Worm (Caenorhabditis elegans) whole organism, L1 larva: ENCODE data around the gene C50H2.13.

Source experiments
- C04F5.9 ChIP-seq: sonication (generic microtip); optimal IDR thresholded peaks from 2 replicates; lab custom pipeline; 2016; ENCODE audit warnings: missing genetic modification characterization, missing compliant biosample characterization
- Y116A8C.19 ChIP-seq: sonication (generic microtip); optimal IDR thresholded peaks from 2 replicates; lab custom pipeline; 2016; ENCODE audit warnings: missing compliant biosample characterization, missing genetic modification characterization, borderline replicate concordance
- alr-1 ChIP-seq: fragments of 200-800 bp; sonication (Bioruptor generic); optimal IDR thresholded peaks from 2 replicates; lab custom pipeline; 2018; ENCODE audit warnings: borderline replicate concordance, mild to moderate bottlenecking, missing genetic modification characterization, missing compliant biosample characterization
- ceh-63 ChIP-seq: fragments of 200-800 bp; sonication (Bioruptor generic); optimal IDR thresholded peaks from 2 replicates; lab custom pipeline; 2018; ENCODE audit warnings: mild to moderate bottlenecking, missing genetic modification characterization, missing compliant biosample characterization
- ceh-8 ChIP-seq: fragments of 200-800 bp; sonication (Bioruptor generic); optimal IDR thresholded peaks from 2 replicates; lab custom pipeline; 2018; ENCODE audit warnings: mild to moderate bottlenecking, missing genetic modification characterization, moderate library complexity, missing compliant biosample characterization
- ceh-88 ChIP-seq: fragments of 200-800 bp; sonication (Bioruptor generic); IDR thresholded peaks from 2 replicates; pipeline ENCODE4 v1.3.6; 2022; ENCODE audit warnings: missing genetic modification characterization, missing compliant biosample characterization
- dpl-1 ChIP-seq, 3 experiments: fragments of 150-350 bp in 2 of 3; sonication (generic microtip) in 1 of 3; optimal IDR thresholded peaks; 2 replicates each; lab custom pipeline; 2014 to 2017; ENCODE audit warnings: missing biosample characterization in 3 of 3, missing genetic modification characterization in 3 of 3, missing genetic modification reagents in 3 of 3
- efl-3 ChIP-seq: fragments of 200-800 bp; sonication (Bioruptor generic); optimal IDR thresholded peaks from 2 replicates; lab custom pipeline; 2018; ENCODE audit warnings: mild to moderate bottlenecking, missing genetic modification characterization, missing compliant biosample characterization
- egl-27 ChIP-seq, 2 experiments: fragments of 150-350 bp in 1 of 2; sonication (generic microtip); optimal IDR thresholded peaks; 3 replicates each; lab custom pipeline; 2017 to 2018; ENCODE audit warnings: missing biosample characterization in 2 of 2, missing genetic modification characterization in 2 of 2, missing genetic modification reagents in 2 of 2
- fkh-10 ChIP-seq: sonication (generic microtip); optimal IDR thresholded peaks from 2 replicates; lab custom pipeline; 2017; ENCODE audit warnings: missing biosample characterization, missing genetic modification reagents, missing genetic modification characterization
- fkh-8 ChIP-seq: sonication (generic microtip); optimal IDR thresholded peaks from 2 replicates; lab custom pipeline; 2016; ENCODE audit warnings: mild to moderate bottlenecking, missing genetic modification characterization, missing compliant biosample characterization
- fos-1 ChIP-seq: fragments of 150-350 bp; optimal IDR thresholded peaks from 2 replicates; lab custom pipeline; 2014; ENCODE audit warnings: missing biosample characterization, missing genetic modification characterization
- grh-1 ChIP-seq: fragments of 200-800 bp; sonication (Bioruptor generic); IDR thresholded peaks from 2 replicates; pipeline ENCODE4 v1.3.6; 2022; ENCODE audit warnings: missing genetic modification reagents, missing genetic modification characterization, missing compliant biosample characterization
- jun-1 ChIP-seq: fragments of 150-350 bp; optimal IDR thresholded peaks from 2 replicates; lab custom pipeline; 2014; ENCODE audit warnings: missing biosample characterization, missing genetic modification reagents, missing genetic modification characterization
- lin-13 ChIP-seq: fragments of 150-350 bp; optimal IDR thresholded peaks from 2 replicates; lab custom pipeline; 2014; ENCODE audit warnings: missing biosample characterization, missing genetic modification reagents, missing genetic modification characterization
- lin-14 ChIP-seq: fragments of 200-800 bp; sonication (Bioruptor generic); optimal IDR thresholded peaks from 2 replicates; lab custom pipeline; 2018; ENCODE audit warnings: mild to moderate bottlenecking, missing genetic modification characterization, moderate library complexity, missing compliant biosample characterization
- lin-35 ChIP-seq, 2 experiments: fragments of 150-350 bp; optimal IDR thresholded peaks; 2 replicates each; lab custom pipeline; 2014; ENCODE audit warnings: missing biosample characterization in 2 of 2, missing genetic modification characterization in 2 of 2, missing genetic modification reagents in 2 of 2
- lir-3 ChIP-seq: sonication (generic microtip); optimal IDR thresholded peaks from 2 replicates; lab custom pipeline; 2016; ENCODE audit warnings: mild to moderate bottlenecking, missing genetic modification characterization, moderate library complexity, missing compliant biosample characterization; ENCODE audit not compliant: poor library complexity
- lsy-2 ChIP-seq, 2 experiments: fragments of 150-350 bp; optimal IDR thresholded peaks; 2 replicates each; lab custom pipeline; 2014; ENCODE audit warnings: missing biosample characterization in 2 of 2, missing genetic modification characterization in 2 of 2
- mab-9 ChIP-seq: fragments of 200-800 bp; sonication (Bioruptor generic); IDR thresholded peaks from 2 replicates; pipeline ENCODE4 v1.3.6; 2022; ENCODE audit warnings: missing genetic modification reagents, missing genetic modification characterization, missing compliant biosample characterization
- mdl-1 ChIP-seq, 2 experiments: fragments of 150-350 bp; optimal IDR thresholded peaks; 2 replicates each; lab custom pipeline; 2014 to 2017; ENCODE audit warnings: missing biosample characterization in 2 of 2, missing genetic modification characterization in 2 of 2, inconsistent platforms in 1 of 2
- nhr-11 ChIP-seq: fragments of 150-350 bp; optimal IDR thresholded peaks from 2 replicates; lab custom pipeline; 2014; ENCODE audit warnings: missing biosample characterization, missing genetic modification characterization
- nhr-12 ChIP-seq: sonication (generic microtip); optimal IDR thresholded peaks from 2 replicates; lab custom pipeline; 2017; ENCODE audit warnings: missing biosample characterization, missing genetic modification characterization
- nhr-19 ChIP-seq: fragments of 200-800 bp; sonication (Bioruptor generic); conservative IDR thresholded peaks from 2 replicates; pipeline ENCODE4 v1.3.6; 2022; ENCODE audit warnings: missing genetic modification characterization, missing compliant biosample characterization
- nhr-28 ChIP-seq: fragments of 150-350 bp; optimal IDR thresholded peaks from 2 replicates; lab custom pipeline; 2014; ENCODE audit warnings: missing biosample characterization, missing genetic modification characterization
- nhr-77 ChIP-seq: fragments of 150-350 bp; optimal IDR thresholded peaks from 2 replicates; lab custom pipeline; 2014; ENCODE audit warnings: missing biosample characterization, missing genetic modification characterization
- nhr-84 ChIP-seq: sonication (generic microtip); optimal IDR thresholded peaks from 2 replicates; lab custom pipeline; 2017; ENCODE audit warnings: missing biosample characterization, missing genetic modification characterization
- nhr-85 ChIP-seq: sonication (generic microtip); peaks from one replicate; lab custom pipeline; 2016; ENCODE audit warnings: missing genetic modification characterization, inconsistent platforms, missing compliant biosample characterization
- nhr-90 ChIP-seq: sonication (generic microtip); optimal IDR thresholded peaks from 2 replicates; lab custom pipeline; 2016; ENCODE audit warnings: mild to moderate bottlenecking, missing genetic modification characterization, missing compliant biosample characterization; ENCODE audit not compliant: poor library complexity
- pag-3 ChIP-seq: sonication (generic microtip); optimal IDR thresholded peaks from 2 replicates; lab custom pipeline; 2017; ENCODE audit warnings: missing genetic modification characterization, mild to moderate bottlenecking, missing compliant biosample characterization, antibody characterized with exemption, borderline replicate concordance; ENCODE audit not compliant: insufficient read depth
- pqm-1 ChIP-seq: sonication (generic microtip); optimal IDR thresholded peaks from 3 replicates; lab custom pipeline; 2017; ENCODE audit warnings: missing biosample characterization, missing genetic modification characterization
- rnt-1 ChIP-seq: sonication (generic microtip); optimal IDR thresholded peaks from 2 replicates; lab custom pipeline; 2016; ENCODE audit warnings: mild to moderate bottlenecking, missing genetic modification characterization, moderate library complexity, missing compliant biosample characterization
- skn-1 ChIP-seq: fragments of 150-350 bp; optimal IDR thresholded peaks from 2 replicates; lab custom pipeline; 2014; ENCODE audit warnings: missing biosample characterization, missing genetic modification characterization
- sptf-1 ChIP-seq: fragments of 150-350 bp; optimal IDR thresholded peaks from 2 replicates; lab custom pipeline; 2014; ENCODE audit warnings: missing biosample characterization, missing genetic modification characterization
- sup-37 ChIP-seq: fragments of 200-800 bp; sonication (Bioruptor generic); optimal IDR thresholded peaks from 2 replicates; lab custom pipeline; 2018; ENCODE audit warnings: mild to moderate bottlenecking, missing genetic modification characterization, missing compliant biosample characterization
- unc-130 ChIP-seq: fragments of 150-350 bp; optimal IDR thresholded peaks from 2 replicates; lab custom pipeline; 2017; ENCODE audit warnings: missing biosample characterization, missing genetic modification characterization, inconsistent platforms
- unc-62 ChIP-seq: fragments of 150-350 bp; optimal IDR thresholded peaks from 2 replicates; lab custom pipeline; 2014; ENCODE audit warnings: missing biosample characterization, missing genetic modification reagents, missing genetic modification characterization
- unc-86 ChIP-seq: sonication (generic microtip); optimal IDR thresholded peaks from 2 replicates; lab custom pipeline; 2016; ENCODE audit warnings: missing genetic modification characterization, missing compliant biosample characterization
- unc-98 ChIP-seq: fragments of 200-800 bp; sonication (Bioruptor generic); IDR thresholded peaks from 2 replicates; pipeline ENCODE4 v1.3.6; 2022; ENCODE audit warnings: missing genetic modification characterization, missing compliant biosample characterization
- xbp-1 ChIP-seq: sonication (generic microtip); optimal IDR thresholded peaks from 2 replicates; lab custom pipeline; 2016; ENCODE audit warnings: missing genetic modification characterization, missing compliant biosample characterization
- zag-1 ChIP-seq: fragments of 150-350 bp; optimal IDR thresholded peaks from 2 replicates; lab custom pipeline; 2014; ENCODE audit warnings: missing biosample characterization, missing genetic modification characterization

Gene C50H2.13

ce11 chrV:9916665-9917064 lies 9.7 kb upstream of the C50H2.13 start, which contains the start of gene C50H2.4:
Gene C50H2.4, plus strand, starts transcription at chrV:9916965.
- TF ChIP-seq mdl-1 (tag; optimal IDR thresholded peaks at IDR 0.05; lab: Kevin White, UChicago), result no peak
- TF ChIP-seq lin-35 (GFP tag; optimal IDR thresholded peaks at IDR 0.05; lab: Kevin White, UChicago), result no peak
- no peak for TF ChIP-seq rnt-1 (tag; lab: Kevin White, UChicago)
- no peak for TF ChIP-seq nhr-77 (tag; lab: Kevin White, UChicago)
- no peak for TF ChIP-seq unc-62 (GFP tag; lab: Kevin White, UChicago)
- TF ChIP-seq nhr-85 (tag; lab: Kevin White, UChicago), result no peak
- no peak for TF ChIP-seq nhr-19 (GFP tag; lab: Robert Waterston, UW)
- no peak for TF ChIP-seq nhr-12 (tag; lab: Kevin White, UChicago)
- no peak for TF ChIP-seq unc-98
- TF ChIP-seq egl-27 (tag; optimal IDR thresholded peaks at IDR 0.05; lab: Kevin White, UChicago), result no peak
- TF ChIP-seq fos-1 (tag; lab: Kevin White, UChicago), result no peak
- no peak for TF ChIP-seq alr-1 (tag; lab: Kevin White, UChicago)
- no peak for TF ChIP-seq unc-86 (tag; lab: Kevin White, UChicago)
- TF ChIP-seq Y116A8C.19 (tag; lab: Kevin White, UChicago), result no peak
- TF ChIP-seq lin-13 (GFP tag; lab: Kevin White, UChicago), result no peak

ce11 chrV:9918410-9918809 lies 7.9 kb upstream of the C50H2.13 start, which contains the start of gene C50H2.5:
Gene C50H2.5, plus strand, starts transcription at chrV:9918710.
- TF ChIP-seq xbp-1 (tag; lab: Kevin White, UChicago), result no peak
- TF ChIP-seq pag-3 (tag; lab: Kevin White, UChicago), result no peak
- TF ChIP-seq skn-1 (tag; lab: Kevin White, UChicago), result no peak
- no peak for TF ChIP-seq pqm-1 (tag; lab: Kevin White, UChicago)
- no peak for TF ChIP-seq mab-9 (GFP tag; lab: Robert Waterston, UW)
- TF ChIP-seq lir-3 (tag; lab: Kevin White, UChicago), result no peak
- no peak for TF ChIP-seq lsy-2 (tag; optimal IDR thresholded peaks at IDR 0.05; lab: Kevin White, UChicago)
- no peak for TF ChIP-seq dpl-1 (GFP tag; optimal IDR thresholded peaks at IDR 0.05; lab: Kevin White, UChicago)

- no peak for TF ChIP-seq pqm-1 (tag; lab: Kevin White, UChicago)
- TF ChIP-seq lir-3 (tag; lab: Kevin White, UChicago), result no peak
- TF ChIP-seq nhr-84 (tag; lab: Kevin White, UChicago), result no peak
- no peak for TF ChIP-seq fos-1 (tag; lab: Kevin White, UChicago)
- TF ChIP-seq jun-1 (tag; lab: Kevin White, UChicago), result no peak
- TF ChIP-seq sptf-1 (tag; lab: Kevin White, UChicago), result no peak
- TF ChIP-seq lin-13 (GFP tag; lab: Kevin White, UChicago), result no peak
- TF ChIP-seq skn-1 (tag; lab: Kevin White, UChicago), result no peak
- no peak for TF ChIP-seq efl-3 (GFP tag; lab: Kevin White, UChicago)
- no peak for TF ChIP-seq zag-1 (tag; lab: Kevin White, UChicago)
- no peak for TF ChIP-seq nhr-90
- no peak for TF ChIP-seq ceh-88 (GFP tag; lab: Robert Waterston, UW)
- no peak for TF ChIP-seq nhr-11 (tag; lab: Kevin White, UChicago)
- TF ChIP-seq nhr-28 (tag; lab: Kevin White, UChicago), result no peak
- no peak for TF ChIP-seq unc-86 (tag; lab: Kevin White, UChicago)
- no peak for TF ChIP-seq fkh-8 (tag; lab: Kevin White, UChicago)
- TF ChIP-seq C04F5.9 (tag; lab: Kevin White, UChicago), result no peak
Observed at ce11 chrV:9921288-9921687, 5.1 kb upstream of the C50H2.13 start, which contains the start of gene ceh-75. Gene ceh-75, plus strand, starts transcription at chrV:9921337.

- no peak for TF ChIP-seq fkh-10 (GFP tag; lab: Kevin White, UChicago)
- no peak for TF ChIP-seq lin-14 (GFP tag; lab: Kevin White, UChicago)
- no peak for TF ChIP-seq unc-130 (tag; lab: Kevin White, UChicago)
- no peak for TF ChIP-seq jun-1 (tag; lab: Kevin White, UChicago)
- TF ChIP-seq sup-37 (GFP tag; lab: Kevin White, UChicago), result no peak
- no peak for TF ChIP-seq rnt-1 (tag; lab: Kevin White, UChicago)
- TF ChIP-seq mab-9 (GFP tag; lab: Robert Waterston, UW), result no peak
- TF ChIP-seq lin-35 (GFP tag; optimal IDR thresholded peaks at IDR 0.05; lab: Kevin White, UChicago), result no peak
- TF ChIP-seq zag-1 (tag; lab: Kevin White, UChicago), result no peak
- no peak for TF ChIP-seq grh-1 (GFP tag; lab: Robert Waterston, UW)
- TF ChIP-seq efl-3 (GFP tag; lab: Kevin White, UChicago), result no peak
- no peak for TF ChIP-seq nhr-11 (tag; lab: Kevin White, UChicago)
- TF ChIP-seq ceh-63, result no peak
- TF ChIP-seq ceh-8 (GFP tag; lab: Kevin White, UChicago), result no peak
- TF ChIP-seq, all 84 proteins: peak for 0
Observed at ce11 chrV:9922481-9922880, 3.9 kb upstream of the C50H2.13 start, which contains the start of gene C50H2.7. Gene C50H2.7, plus strand, starts transcription at chrV:9922781.
